Fruit fly (Drosophila melanogaster) whole organism, embryonic: ENCODE data around the gene CG31735.
A peak's percentile ranks its signal among the peaks of the same experiment; 100 is the strongest.

Source experiments
- Ada2b ChIP-seq: fragments of 200-800 bp; sonication (Bioruptor generic); IDR thresholded peaks from 2 replicates; pipeline ENCODE4 v1.3.6; 2022; ENCODE audit warnings: missing biosample characterization, missing genetic modification characterization
- CG10209 ChIP-seq: fragments of 200-800 bp; sonication (Bioruptor generic); optimal IDR thresholded peaks from 3 replicates; lab custom pipeline; 2017; ENCODE audit warnings: missing biosample characterization, mild to moderate bottlenecking, missing genetic modification characterization, missing genetic modification reagents
- CG10979 ChIP-seq: fragments of 200-800 bp; sonication (Bioruptor generic); optimal IDR thresholded peaks from 2 replicates; lab custom pipeline; 2018; ENCODE audit warnings: missing biosample characterization, mild to moderate bottlenecking, missing genetic modification characterization, moderate library complexity
- CG11093 ChIP-seq: fragments of 200-800 bp; sonication (Bioruptor generic); IDR thresholded peaks from 3 replicates; pipeline ENCODE4 v1.3.6; 2022; ENCODE audit warnings: missing biosample characterization, missing genetic modification characterization
- CG11723 ChIP-seq: fragments of 200-800 bp; sonication (Bioruptor generic); optimal IDR thresholded peaks from 2 replicates; lab custom pipeline; 2017; ENCODE audit warnings: missing biosample characterization, mild to moderate bottlenecking, missing genetic modification characterization
- CG12219 ChIP-seq: fragments of 200-800 bp; sonication (Bioruptor generic); optimal IDR thresholded peaks from 3 replicates; lab custom pipeline; 2018; ENCODE audit warnings: missing biosample characterization, mild to moderate bottlenecking, missing genetic modification characterization
- CG12659 ChIP-seq: fragments of 200-800 bp; sonication (Bioruptor generic); optimal IDR thresholded peaks from 3 replicates; lab custom pipeline; 2017; ENCODE audit warnings: mild to moderate bottlenecking, missing biosample characterization, missing genetic modification reagents, missing genetic modification characterization
- CG15514 ChIP-seq: fragments of 200-800 bp; sonication (Bioruptor generic); optimal IDR thresholded peaks from 3 replicates; lab custom pipeline; 2017; ENCODE audit warnings: missing biosample characterization, missing genetic modification characterization, mild to moderate bottlenecking, moderate library complexity, missing genetic modification reagents
- CG16779 ChIP-seq: fragments of 200-800 bp; sonication (Bioruptor generic); IDR thresholded peaks from 2 replicates; pipeline ENCODE4 v1.3.6; 2022; ENCODE audit warnings: missing biosample characterization, missing genetic modification characterization
- CG2678 ChIP-seq: fragments of 200-800 bp; sonication (Bioruptor generic); optimal IDR thresholded peaks from 3 replicates; lab custom pipeline; 2019; ENCODE audit warnings: missing biosample characterization, mild to moderate bottlenecking, missing genetic modification characterization, moderate library complexity
- CG30431 ChIP-seq: fragments of 200-800 bp; sonication (Bioruptor generic); optimal IDR thresholded peaks from 2 replicates; lab custom pipeline; 2017; ENCODE audit warnings: missing biosample characterization, missing genetic modification characterization
- CG3065 ChIP-seq: fragments of 200-800 bp; sonication (Bioruptor generic); optimal IDR thresholded peaks from 2 replicates; lab custom pipeline; 2016; ENCODE audit warnings: missing biosample characterization, missing genetic modification characterization
- CG3995 ChIP-seq: fragments of 200-800 bp; sonication (Bioruptor generic); optimal IDR thresholded peaks from 3 replicates; lab custom pipeline; 2016; ENCODE audit warnings: missing biosample characterization, missing genetic modification characterization
- CG4360 ChIP-seq: fragments of 200-800 bp; sonication (Bioruptor generic); IDR thresholded peaks from 2 replicates; pipeline ENCODE4 v1.3.6; 2022; ENCODE audit warnings: missing biosample characterization, missing genetic modification characterization
- CG6175 ChIP-seq: fragments of 200-800 bp; sonication (Bioruptor generic); IDR thresholded peaks from 3 replicates; pipeline ENCODE4 v1.3.6; 2022; ENCODE audit warnings: missing biosample characterization, missing genetic modification characterization
- CG7987 ChIP-seq: fragments of 200-800 bp; sonication (Bioruptor generic); optimal IDR thresholded peaks from 2 replicates; lab custom pipeline; 2018; ENCODE audit warnings: missing biosample characterization, mild to moderate bottlenecking, missing genetic modification characterization, moderate library complexity
- CG8944 ChIP-seq: fragments of 200-800 bp; sonication (Bioruptor generic); optimal IDR thresholded peaks from 3 replicates; lab custom pipeline; 2016; ENCODE audit warnings: missing biosample characterization, missing genetic modification characterization
- Deaf1 ChIP-seq: fragments of 200-800 bp; optimal IDR thresholded peaks from 3 replicates; lab custom pipeline; 2019; ENCODE audit warnings: missing biosample characterization, mild to moderate bottlenecking, missing genetic modification characterization, moderate library complexity
- Dp ChIP-seq: fragments of 200-800 bp; sonication (Bioruptor generic); optimal IDR thresholded peaks from 2 replicates; lab custom pipeline; 2018; ENCODE audit warnings: missing biosample characterization, mild to moderate bottlenecking, missing genetic modification characterization, moderate library complexity
- NFAT ChIP-seq: fragments of 200-800 bp; sonication (Bioruptor generic); IDR thresholded peaks from 2 replicates; pipeline ENCODE4 v1.3.6; 2022; ENCODE audit warnings: missing biosample characterization, missing genetic modification characterization
- Neu2 ChIP-seq: fragments of 200-800 bp; sonication (Bioruptor generic); optimal IDR thresholded peaks from 3 replicates; lab custom pipeline; 2016; ENCODE audit warnings: missing biosample characterization, missing genetic modification characterization, borderline replicate concordance
- Oaz ChIP-seq: fragments of 200-800 bp; sonication (Bioruptor generic); IDR thresholded peaks from 2 replicates; pipeline ENCODE4 v1.3.6; 2022; ENCODE audit warnings: missing biosample characterization, missing genetic modification characterization
- PHDP ChIP-seq: fragments of 200-800 bp; sonication (Bioruptor generic); optimal IDR thresholded peaks from 3 replicates; lab custom pipeline; 2018; ENCODE audit warnings: missing biosample characterization, mild to moderate bottlenecking, missing genetic modification characterization, moderate library complexity
- Pdp1 ChIP-seq, 2 experiments: fragments of 200-800 bp; sonication (Bioruptor generic); optimal IDR thresholded peaks; 3 replicates each; lab custom pipeline; 2016; ENCODE audit warnings: missing biosample characterization in 2 of 2, missing genetic modification characterization in 2 of 2, mild to moderate bottlenecking in 1 of 2, moderate library complexity in 1 of 2
- Sox100B ChIP-seq: fragments of 200-800 bp; sonication (Bioruptor generic); optimal IDR thresholded peaks from 3 replicates; lab custom pipeline; 2018; ENCODE audit warnings: missing biosample characterization, mild to moderate bottlenecking, missing genetic modification characterization
- ac ChIP-seq: fragments of 200-800 bp; sonication (Bioruptor generic); optimal IDR thresholded peaks from 3 replicates; lab custom pipeline; 2017; ENCODE audit warnings: missing biosample characterization, mild to moderate bottlenecking, missing genetic modification characterization
- ara ChIP-seq: fragments of 200-800 bp; sonication (Bioruptor generic); IDR thresholded peaks from 2 replicates; pipeline ENCODE4 v1.3.6; 2022; ENCODE audit warnings: missing biosample characterization, missing genetic modification characterization
- btn ChIP-seq: fragments of 200-800 bp; sonication (Bioruptor generic); optimal IDR thresholded peaks from 2 replicates; lab custom pipeline; 2016; ENCODE audit warnings: missing biosample characterization, missing genetic modification characterization
- cato ChIP-seq: fragments of 200-800 bp; sonication (Bioruptor generic); optimal IDR thresholded peaks from 2 replicates; lab custom pipeline; 2016; ENCODE audit warnings: missing biosample characterization, missing genetic modification characterization, borderline replicate concordance
- caup ChIP-seq: fragments of 200-800 bp; sonication (Bioruptor generic); optimal IDR thresholded peaks from 3 replicates; lab custom pipeline; 2017; ENCODE audit warnings: missing biosample characterization, mild to moderate bottlenecking, missing genetic modification characterization, moderate library complexity; ENCODE audit not compliant: severe bottlenecking
- ci ChIP-seq: fragments of 200-800 bp; sonication (Bioruptor generic); IDR thresholded peaks from 3 replicates; pipeline ENCODE4 v1.3.6; 2022; ENCODE audit warnings: missing biosample characterization, missing genetic modification characterization
- gsb-n ChIP-seq: fragments of 200-800 bp; sonication (Bioruptor generic); optimal IDR thresholded peaks from 3 replicates; lab custom pipeline; 2018; ENCODE audit warnings: missing biosample characterization, mild to moderate bottlenecking, missing genetic modification characterization
- hb ChIP-seq: fragments of 200-800 bp; sonication (Bioruptor generic); IDR thresholded peaks from 3 replicates; pipeline ENCODE4 v1.3.6; 2022; ENCODE audit warnings: missing biosample characterization, missing genetic modification characterization; ENCODE audit not compliant: partially characterized antibody
- hkb ChIP-seq, 2 experiments: fragments of 200-800 bp in 1 of 2; fragments of >200 bp in 1 of 2; sonication (Bioruptor generic) in 1 of 2; IDR thresholded peaks in 1 of 2; optimal IDR thresholded peaks in 1 of 2; 2 replicates each; pipeline versions ENCODE4 v1.3.6 to Lab custom; 2017 to 2022; ENCODE audit warnings: missing biosample characterization in 1 of 2, missing genetic modification characterization in 1 of 2
- inv ChIP-seq: fragments of 200-800 bp; sonication (Bioruptor generic); IDR thresholded peaks from 2 replicates; pipeline ENCODE4 v1.3.6; 2022; ENCODE audit warnings: missing biosample characterization, missing genetic modification characterization; ENCODE audit not compliant: partially characterized antibody
- nmo ChIP-seq: fragments of 200-800 bp; sonication (Bioruptor generic); optimal IDR thresholded peaks from 2 replicates; lab custom pipeline; 2018; ENCODE audit warnings: missing biosample characterization, mild to moderate bottlenecking, missing genetic modification characterization, moderate library complexity
- pan ChIP-seq, 4 experiments: fragments of >200 bp in 3 of 4; fragments of 200-800 bp in 1 of 4; sonication (Bioruptor generic) in 1 of 4; optimal IDR thresholded peaks in 3 of 4; IDR thresholded peaks in 1 of 4; 2 replicates each; pipeline versions ENCODE4 v1.3.6 to Lab custom; 2017 to 2022; ENCODE audit warnings: missing biosample characterization in 2 of 4, missing genetic modification characterization in 2 of 4, mixed read lengths in 1 of 4
- pnt ChIP-seq: fragments of 200-800 bp; sonication (Bioruptor generic); optimal IDR thresholded peaks from 3 replicates; lab custom pipeline; 2016; ENCODE audit warnings: missing biosample characterization, missing genetic modification characterization
- pum ChIP-seq: fragments of 200-800 bp; sonication (Bioruptor generic); optimal IDR thresholded peaks from 2 replicates; lab custom pipeline; 2016; ENCODE audit warnings: missing biosample characterization, missing genetic modification characterization
- repo ChIP-seq: fragments of 200-800 bp; sonication (Bioruptor generic); optimal IDR thresholded peaks from 2 replicates; lab custom pipeline; 2016; ENCODE audit warnings: missing biosample characterization, missing genetic modification characterization
- sens ChIP-seq: fragments of 200-800 bp; sonication (Bioruptor generic); peaks from one replicate; lab custom pipeline; 2016; ENCODE audit warnings: missing biosample characterization, missing genetic modification characterization
- sqz ChIP-seq: fragments of 200-800 bp; sonication (Bioruptor generic); optimal IDR thresholded peaks from 3 replicates; lab custom pipeline; 2018; ENCODE audit warnings: missing biosample characterization, mild to moderate bottlenecking, missing genetic modification characterization
- sug ChIP-seq: fragments of 200-800 bp; optimal IDR thresholded peaks from 2 replicates; lab custom pipeline; 2019; ENCODE audit warnings: missing biosample characterization, mild to moderate bottlenecking, missing genetic modification characterization, moderate library complexity
- trem ChIP-seq: fragments of 200-800 bp; optimal IDR thresholded peaks from 3 replicates; lab custom pipeline; 2019; ENCODE audit warnings: missing biosample characterization, mild to moderate bottlenecking, missing genetic modification characterization, moderate library complexity
- wdn ChIP-seq: fragments of 200-800 bp; sonication (Bioruptor generic); IDR thresholded peaks from 2 replicates; pipeline ENCODE4 v1.3.6; 2022; ENCODE audit warnings: missing biosample characterization, missing genetic modification characterization
- wek ChIP-seq: fragments of 200-800 bp; sonication (Bioruptor generic); optimal IDR thresholded peaks from 3 replicates; lab custom pipeline; 2018; ENCODE audit warnings: missing biosample characterization, mild to moderate bottlenecking, missing genetic modification characterization, moderate library complexity

Gene CG31735

DNA sequence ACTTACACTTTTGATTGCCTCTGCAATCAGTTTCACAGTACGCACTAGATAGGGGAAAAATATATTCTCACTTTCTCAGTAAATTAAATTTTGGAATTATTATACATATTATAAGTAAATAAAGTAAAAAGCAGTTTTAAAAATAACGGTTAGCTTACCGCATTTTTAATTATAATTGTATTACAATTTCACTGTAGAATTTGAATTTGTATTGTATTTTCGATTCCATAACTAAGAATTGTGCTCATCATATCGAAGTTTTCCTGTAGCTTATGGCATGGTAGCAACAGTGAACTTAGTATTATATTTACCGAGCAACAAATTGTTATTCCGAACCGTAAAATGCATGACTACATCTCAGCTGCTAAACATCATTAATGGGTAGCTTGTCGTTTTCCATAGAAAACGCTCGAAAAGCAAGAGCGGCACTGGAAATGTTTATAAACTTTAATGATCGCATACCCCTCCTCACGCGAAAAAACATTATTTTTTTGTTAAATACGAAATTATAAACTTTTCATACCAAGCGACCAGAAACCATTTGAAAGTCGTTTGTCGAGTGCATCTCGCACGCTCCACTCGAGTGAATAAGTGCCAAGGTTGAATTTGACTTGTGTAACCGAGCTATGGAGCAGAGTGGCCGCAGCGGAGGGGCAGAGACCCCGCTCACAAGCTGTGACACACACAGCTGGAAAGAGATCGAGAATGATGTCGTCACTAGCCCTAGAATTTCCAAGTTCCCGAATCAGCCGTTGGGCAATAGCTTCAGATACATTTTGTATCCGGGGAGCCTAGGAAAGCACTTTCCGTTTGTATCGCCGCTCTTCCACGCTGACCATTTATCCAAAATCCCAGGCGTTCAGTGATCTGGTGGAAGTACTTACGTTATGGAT, 17.0 kb downstream of the CG31735 start (continued):
- TF ChIP-seq sens (GFP tag; lab: Kevin White, UChicago) (peak; percentile 89), PHDP (tag; lab: Kevin White, UChicago) (peak; percentile 96), inv (GFP tag; lab: Robert Waterston, UW) (no peak), CG4360 (no peak), pan (optimal IDR thresholded peaks at IDR 0.05; lab: Kevin White, UChicago) (no peak), pan (GFP tag; optimal IDR thresholded peaks at IDR 0.05 in 1 of 2, IDR thresholded peaks at IDR 0.05 in 1 of 2) (peak in 1 of 2 experiments; percentile 93), ara (peak; percentile 83), caup (GFP tag; lab: Kevin White, UChicago) (peak; percentile 82), hb (GFP tag; lab: Robert Waterston, UW) (no peak), CG30431 (GFP tag; lab: Kevin White, UChicago) (peak; percentile 87), CG12659 (GFP tag; lab: Kevin White, UChicago) (peak; percentile 98), CG3995 (GFP tag; lab: Kevin White, UChicago) (peak; percentile 59), pnt (peak; percentile 73), CG3065 (GFP tag; lab: Kevin White, UChicago) (peak; percentile 88), sqz (peak; percentile 69), CG12219 (GFP tag; lab: Kevin White, UChicago) (peak; percentile 81), hkb (optimal IDR thresholded peaks at IDR 0.05; lab: Kevin White, UChicago) (no peak), hkb (GFP tag; IDR thresholded peaks at IDR 0.05; lab: Robert Waterston, UW) (peak; percentile 86), ci (GFP tag; lab: Robert Waterston, UW) (peak; percentile 92), CG11093 (GFP tag; lab: Robert Waterston, UW) (peak; percentile 78; the same call in 2 of the 3 replicates), Sox100B (peak; percentile 95), Deaf1 (peak; percentile 75), CG2678 (tag; lab: Kevin White, UChicago) (peak; percentile 98), CG15514 (peak; percentile 61), NFAT (GFP tag; lab: Robert Waterston, UW) (no peak; the same call in none of the 2 replicates), trem (tag; lab: Kevin White, UChicago) (peak; percentile 76), CG6175 (GFP tag; lab: Robert Waterston, UW) (0 out of 3 replicates have a peak, but pooled peaks have one; percentile 24), CG10209 (GFP tag; lab: Kevin White, UChicago) (peak; percentile 93), CG7987 (GFP tag; lab: Kevin White, UChicago) (peak; percentile 92), CG16779 (GFP tag; lab: Robert Waterston, UW) (no peak), sug (peak; percentile 21), wek (GFP tag; lab: Kevin White, UChicago) (peak; percentile 44), Dp (GFP tag; lab: Kevin White, UChicago) (no peak), cato (GFP tag; lab: Kevin White, UChicago) (peak; percentile 77), btn (no peak), nmo (peak; percentile 93), Ada2b (GFP tag; lab: Robert Waterston, UW) (peak; percentile 85), ac (no peak), CG10979 (peak; percentile 92), wdn (GFP tag; lab: Robert Waterston, UW) (no peak; the same call in none of the 2 replicates), CG11723 (GFP tag; lab: Kevin White, UChicago) (peak; percentile 88), gsb-n (peak; percentile 99), repo (no peak), Neu2 (no peak), pum (GFP tag; lab: Kevin White, UChicago) (peak; percentile 28), CG8944 (GFP tag; lab: Kevin White, UChicago) (no peak), Oaz (GFP tag; lab: Robert Waterston, UW) (peak; percentile 75), Pdp1 (GFP tag; optimal IDR thresholded peaks at IDR 0.05; lab: Kevin White, UChicago) (peak; percentile 64 to 100)
